Worm (Caenorhabditis elegans) whole organism, L4/young adult: Measurements from ENCODE around the gene C07E3.10.
A peak's percentile ranks its signal among the peaks of the same experiment; 100 is the strongest.

Experiments used
- W03F9.2 ChIP-seq: fragments of 150-350 bp; optimal IDR thresholded peaks from 2 replicates; lab custom pipeline; 2014; ENCODE audit warnings: missing biosample characterization, missing genetic modification characterization
- him-1 ChIP-seq: sonication (generic microtip); optimal IDR thresholded peaks from 2 replicates; lab custom pipeline; 2016; ENCODE audit warnings: missing genotype, missing genetic modification reagents, missing genetic modification characterization, missing compliant biosample characterization

ce11 chrII:10388041-10388706, 42.0 kb downstream of the C07E3.10 start:
- TF ChIP-seq him-1 (tag; lab: Kevin White, UChicago) (peak; percentile 44), W03F9.2 (tag; lab: Kevin White, UChicago) (peak; percentile 79)
